Worm (Caenorhabditis elegans): ENCODE measurements around the gene C10C6.3.

The C10C6.3 gene

ce11 chrIV:11469698-11470591 is 4.9 kb upstream of the C10C6.3 start, which contains the start of the genes C10C6.13 and wht-2:
TSS of gene C10C6.13 (minus strand) at chrIV:11469748.
TSS of gene wht-2 (plus strand) at chrIV:11470436.
- TF ChIP-seq F37D6.2 (tag; optimal IDR thresholded peaks at IDR 0.05) (no peak), lir-3 (tag; optimal IDR thresholded peaks at IDR 0.05) (no peak), Y5F2A.4 (GFP tag; optimal IDR thresholded peaks at IDR 0.05) (no peak), duxl-1 (tag; optimal IDR thresholded peaks at IDR 0.05; ENCODE audit: poor library complexity) (no peak), pqm-1 (tag; optimal IDR thresholded peaks at IDR 0.05) (peak; percentile 82), ama-1 (optimal IDR thresholded peaks at IDR 0.05) (no peak), zip-2 (tag; optimal IDR thresholded peaks at IDR 0.05) (no peak), nhr-41 (GFP tag; IDR thresholded peaks at IDR 0.05) (no peak), zfp-3 (GFP tag; conservative IDR thresholded peaks at IDR 0.05) (no peak), nhr-237 (tag; optimal IDR thresholded peaks at IDR 0.05) (no peak), Y105C5A.15 (GFP tag; IDR thresholded peaks at IDR 0.05) (no peak), nhr-28 (tag; optimal IDR thresholded peaks at IDR 0.05) (peak; percentile 81), daf-16 (GFP tag; optimal IDR thresholded peaks at IDR 0.05) (no peak), daf-16 (tag; optimal IDR thresholded peaks at IDR 0.05) (peak; percentile 95), unc-62 (GFP tag; optimal IDR thresholded peaks at IDR 0.05 in 1 of 2) (no peak), unc-62 (tag; optimal IDR thresholded peaks at IDR 0.05) (no peak), aly-2 (tag; optimal IDR thresholded peaks at IDR 0.05) (no peak), cey-2 (tag; optimal IDR thresholded peaks at IDR 0.05; ENCODE audit: borderline replicate concordance, insufficient read depth) (no peak), dve-1 (tag; optimal IDR thresholded peaks at IDR 0.05; ENCODE audit: insufficient read depth) (peak; percentile 72), ceh-62 (tag; optimal IDR thresholded peaks at IDR 0.05) (no peak), aha-1 (tag) (peak; percentile 58), nhr-102 (tag; optimal IDR thresholded peaks at IDR 0.05) (no peak)

ce11 chrIV:11467413-11467812 is 2.4 kb upstream of the C10C6.3 start, which contains the start of gene C10C6.7:
TSS of gene C10C6.7 (minus strand) at chrIV:11467513.
- TF ChIP-seq saeg-2 (GFP tag; IDR thresholded peaks at IDR 0.05) = no peak
- no peak for TF ChIP-seq Y5F2A.4 (GFP tag; optimal IDR thresholded peaks at IDR 0.05)
- no peak for TF ChIP-seq mdl-1 (tag; optimal IDR thresholded peaks at IDR 0.05)
- TF ChIP-seq nhr-237 (tag; optimal IDR thresholded peaks at IDR 0.05) = no peak
- no peak for TF ChIP-seq mes-2 (tag; optimal IDR thresholded peaks at IDR 0.05; ENCODE audit: poor library complexity, severe bottlenecking)
- no peak for TF ChIP-seq ceh-28 (tag; optimal IDR thresholded peaks at IDR 0.05)

DNA sequence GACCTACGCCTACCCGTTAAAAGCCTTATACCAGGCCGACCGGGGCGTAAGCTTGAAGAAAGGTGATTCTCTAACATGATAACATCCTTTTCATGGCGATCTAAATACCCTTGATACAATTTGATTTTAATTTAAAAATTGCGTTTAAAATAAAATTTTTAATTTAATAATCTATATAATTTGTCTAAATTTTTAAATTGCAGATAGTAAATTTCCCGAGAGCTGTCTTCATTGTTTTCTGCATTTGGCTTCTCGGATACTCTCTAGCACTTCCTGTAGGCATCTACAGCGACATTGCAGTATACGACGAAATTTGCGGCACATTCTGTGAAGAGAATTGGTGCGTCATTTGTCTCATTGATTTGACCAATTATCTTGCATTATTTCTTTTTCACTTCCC is 3.7 kb downstream of the C10C6.3 start:
- TF ChIP-seq snpc-1.2 (GFP tag; IDR thresholded peaks at IDR 0.05) (no peak), unc-62 (GFP tag; optimal IDR thresholded peaks at IDR 0.05 in 1 of 2) (peak in 1 of 2 experiments; percentile 90), unc-62 (tag; optimal IDR thresholded peaks at IDR 0.05) (no peak)

DNA sequence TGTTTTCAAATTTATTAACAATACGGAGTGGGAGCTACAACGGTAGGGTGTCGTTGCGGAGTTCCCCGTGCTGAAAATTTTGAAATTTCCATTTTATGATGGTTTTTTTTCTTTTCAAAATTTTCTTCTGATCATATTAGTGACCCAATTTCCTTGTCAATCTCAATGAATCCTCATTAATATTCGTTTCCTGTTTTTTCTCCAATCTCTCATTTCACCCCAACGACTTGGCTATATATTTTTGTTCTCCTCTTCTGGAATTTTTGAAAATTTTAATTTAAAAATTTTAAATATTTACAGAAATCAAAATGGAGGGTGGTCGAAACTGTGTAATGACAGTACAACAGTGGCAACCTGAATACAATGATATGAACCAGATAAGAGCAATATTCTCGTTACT is 5.3 kb downstream of the C10C6.3 start, which contains the start of gene npr-3:
npr-3 (plus strand) TSS at position 301 of the 400 bp plus-strand sequence.
- no peak for TF ChIP-seq T20F7.1 (GFP tag; optimal IDR thresholded peaks at IDR 0.05)
- no peak for TF ChIP-seq aha-1 (tag)
- TF ChIP-seq zip-11 (GFP tag; IDR thresholded peaks at IDR 0.05) = no peak
- TF ChIP-seq hlh-11 (tag; optimal IDR thresholded peaks at IDR 0.05) = no peak
- TF ChIP-seq saeg-2 (GFP tag; IDR thresholded peaks at IDR 0.05) = no peak
- TF ChIP-seq F37D6.2 (tag; optimal IDR thresholded peaks at IDR 0.05) = no peak
- TF ChIP-seq rbr-2 (tag; optimal IDR thresholded peaks at IDR 0.05) = no peak
- TF ChIP-seq mdl-1 (tag; optimal IDR thresholded peaks at IDR 0.05) = no peak
- no peak for TF ChIP-seq zfp-3 (GFP tag; conservative IDR thresholded peaks at IDR 0.05)
- TF ChIP-seq ztf-7 (tag; optimal IDR thresholded peaks at IDR 0.05) = no peak
- TF ChIP-seq ZK337.2 (GFP tag; IDR thresholded peaks at IDR 0.05) = no peak
- TF ChIP-seq skn-1 (tag; optimal IDR thresholded peaks at IDR 0.05) = no peak
- no peak for TF ChIP-seq php-3 (GFP tag; IDR thresholded peaks at IDR 0.05)
- TF ChIP-seq nhr-48 (tag; optimal IDR thresholded peaks at IDR 0.05) = no peak
- no peak for TF ChIP-seq ceh-44 (GFP tag; IDR thresholded peaks at IDR 0.05)

Measured in whole organism, L4 larva.